Worm (Caenorhabditis elegans) whole organism, L4/young adult: ENCODE results near the gene timm-17B.1.

Experiments
- W03F9.2 ChIP-seq: fragments of 150-350 bp; optimal IDR thresholded peaks from 2 replicates; lab custom pipeline; 2014; ENCODE audit warnings: missing biosample characterization, missing genetic modification characterization
- dao-5 ChIP-seq: sonication (generic microtip); optimal IDR thresholded peaks from 2 replicates; lab custom pipeline; 2016; ENCODE audit warnings: missing genotype, missing genetic modification characterization, moderate library complexity, missing compliant biosample characterization

- TF ChIP-seq dao-5 (tag; lab: Kevin White, UChicago), result no peak
- TF ChIP-seq W03F9.2 (tag; lab: Kevin White, UChicago), result no peak
These were observed 20.7 kb downstream of the timm-17B.1 start, which contains the start of gene K08F11.1 for ce11 chrIV:4724562-4724961.
